Worm (Caenorhabditis elegans) whole organism, L4 larva: ENCODE measurements around the gene unc-8.

Experiments
- F10B5.3 ChIP-seq: sonication (generic microtip); optimal IDR thresholded peaks from 2 replicates; lab custom pipeline; 2016; ENCODE audit warnings: mild to moderate bottlenecking, missing genetic modification characterization, missing compliant biosample characterization
- F37D6.2 ChIP-seq: sonication (generic microtip); optimal IDR thresholded peaks from 2 replicates; lab custom pipeline; 2016; ENCODE audit warnings: mild to moderate bottlenecking, missing genetic modification characterization, missing compliant biosample characterization
- T20F7.1 ChIP-seq: fragments of 200-800 bp; sonication (Bioruptor generic); optimal IDR thresholded peaks from 2 replicates; lab custom pipeline; 2018; ENCODE audit warnings: mild to moderate bottlenecking, missing genetic modification characterization, missing compliant biosample characterization
- ZK546.5 ChIP-seq, 2 experiments: sonication (generic microtip); optimal IDR thresholded peaks; 2 replicates each; lab custom pipeline; 2017; ENCODE audit warnings: missing biosample characterization in 2 of 2, missing genetic modification characterization in 2 of 2
- aha-1 ChIP-seq: fragments of 150-350 bp; peaks from one replicate; lab custom pipeline; 2014; ENCODE audit warnings: missing biosample characterization, missing genetic modification characterization
- ceh-28 ChIP-seq: fragments of 150-350 bp; optimal IDR thresholded peaks from 2 replicates; lab custom pipeline; 2014; ENCODE audit warnings: missing biosample characterization, missing genetic modification reagents, missing genetic modification characterization
- ceh-44 ChIP-seq: fragments of 200-800 bp; sonication (Bioruptor generic); IDR thresholded peaks from 2 replicates; pipeline ENCODE4 v1.3.6; 2022; ENCODE audit warnings: missing genetic modification reagents, missing genetic modification characterization, missing compliant biosample characterization
- ceh-62 ChIP-seq: sonication (generic microtip); optimal IDR thresholded peaks from 2 replicates; lab custom pipeline; 2017; ENCODE audit warnings: missing biosample characterization, missing genetic modification characterization
- cey-2 ChIP-seq: sonication (generic microtip); optimal IDR thresholded peaks from 3 replicates; lab custom pipeline; 2017; ENCODE audit warnings: missing genetic modification characterization, mild to moderate bottlenecking, missing compliant biosample characterization, antibody characterized with exemption, borderline replicate concordance; ENCODE audit not compliant: insufficient read depth
- daf-12 ChIP-seq: fragments of 150-350 bp; optimal IDR thresholded peaks from 2 replicates; lab custom pipeline; 2014; ENCODE audit warnings: missing biosample characterization, missing genetic modification reagents, missing genetic modification characterization
- dmd-6 ChIP-seq: fragments of 200-800 bp; sonication (Bioruptor generic); IDR thresholded peaks from 2 replicates; pipeline ENCODE4 v1.3.6; 2022; ENCODE audit warnings: missing genetic modification reagents, missing genetic modification characterization, missing compliant biosample characterization
- dpl-1 ChIP-seq: fragments of 150-350 bp; optimal IDR thresholded peaks from 2 replicates; lab custom pipeline; 2014; ENCODE audit warnings: missing biosample characterization, missing genetic modification reagents, missing genetic modification characterization
- duxl-1 ChIP-seq: sonication (generic microtip); optimal IDR thresholded peaks from 2 replicates; lab custom pipeline; 2016; ENCODE audit warnings: mild to moderate bottlenecking, missing genetic modification characterization, moderate library complexity, missing compliant biosample characterization; ENCODE audit not compliant: poor library complexity
- egl-27 ChIP-seq: sonication (generic microtip); optimal IDR thresholded peaks from 3 replicates; lab custom pipeline; 2017; ENCODE audit warnings: missing biosample characterization, missing genetic modification reagents, missing genetic modification characterization
- fos-1 ChIP-seq: fragments of 150-350 bp; optimal IDR thresholded peaks from 2 replicates; lab custom pipeline; 2014; ENCODE audit warnings: missing biosample characterization, missing genetic modification characterization
- hif-1 ChIP-seq, 2 experiments: sonication (generic microtip); optimal IDR thresholded peaks; 2 replicates each; lab custom pipeline; 2016 to 2017; ENCODE audit warnings: missing compliant biosample characterization in 2 of 2, missing genetic modification characterization in 2 of 2, missing genetic modification reagents in 2 of 2, missing genotype in 2 of 2, mild to moderate bottlenecking in 1 of 2
- hlh-11 ChIP-seq: fragments of 200-800 bp; sonication (Bioruptor generic); optimal IDR thresholded peaks from 2 replicates; lab custom pipeline; 2018; ENCODE audit warnings: mild to moderate bottlenecking, missing genetic modification characterization, missing compliant biosample characterization
- hmg-1.1 ChIP-seq: fragments of 200-800 bp; sonication (Bioruptor generic); IDR thresholded peaks from 2 replicates; pipeline ENCODE4 v1.3.6; 2022; ENCODE audit warnings: missing genetic modification reagents, missing genetic modification characterization, missing compliant biosample characterization
- jun-1 ChIP-seq: fragments of 150-350 bp; optimal IDR thresholded peaks from 2 replicates; lab custom pipeline; 2014; ENCODE audit warnings: missing biosample characterization, missing genetic modification reagents, missing genetic modification characterization
- lim-7 ChIP-seq: fragments of 200-800 bp; sonication (Bioruptor generic); IDR thresholded peaks from 2 replicates; pipeline ENCODE4 v1.3.6; 2022; ENCODE audit warnings: missing genetic modification characterization, missing compliant biosample characterization
- lin-1 ChIP-seq: fragments of 200-800 bp; sonication (Bioruptor generic); IDR thresholded peaks from 2 replicates; pipeline ENCODE4 v1.3.6; 2022; ENCODE audit warnings: missing genetic modification reagents, missing genetic modification characterization, missing compliant biosample characterization
- lin-13 ChIP-seq: fragments of 150-350 bp; optimal IDR thresholded peaks from 2 replicates; lab custom pipeline; 2014; ENCODE audit warnings: missing biosample characterization, missing genetic modification reagents, missing genetic modification characterization
- lin-38 ChIP-seq: fragments of 200-800 bp; sonication (Bioruptor generic); IDR thresholded peaks from 2 replicates; pipeline ENCODE4 v1.3.6; 2022; ENCODE audit warnings: missing genetic modification reagents, missing genetic modification characterization, missing compliant biosample characterization
- lin-39 ChIP-seq: fragments of 150-350 bp; optimal IDR thresholded peaks from 2 replicates; lab custom pipeline; 2014; ENCODE audit warnings: missing biosample characterization, missing genetic modification reagents, missing genetic modification characterization
- madf-9 ChIP-seq: fragments of 200-800 bp; sonication (Bioruptor generic); conservative IDR thresholded peaks from 2 replicates; pipeline ENCODE4 v1.3.6; 2022; ENCODE audit warnings: missing genetic modification reagents, missing genetic modification characterization, missing compliant biosample characterization
- mdl-1 ChIP-seq, 2 experiments: fragments of 150-350 bp in 1 of 2; sonication (generic microtip) in 1 of 2; optimal IDR thresholded peaks; 2 replicates each; lab custom pipeline; 2014 to 2017; ENCODE audit warnings: missing biosample characterization in 2 of 2, missing genetic modification characterization in 2 of 2
- mdt-29 ChIP-seq: fragments of 200-800 bp; sonication (Bioruptor generic); IDR thresholded peaks from 2 replicates; pipeline ENCODE4 v1.3.6; 2022; ENCODE audit warnings: missing genetic modification reagents, missing genetic modification characterization, missing compliant biosample characterization
- mxl-3 ChIP-seq: fragments of 200-800 bp; sonication (Bioruptor generic); optimal IDR thresholded peaks from 2 replicates; lab custom pipeline; 2018; ENCODE audit warnings: mild to moderate bottlenecking, missing genetic modification characterization, missing compliant biosample characterization
- nhr-102 ChIP-seq: sonication (generic microtip); optimal IDR thresholded peaks from 2 replicates; lab custom pipeline; 2016; ENCODE audit warnings: mild to moderate bottlenecking, missing genetic modification characterization, moderate library complexity, missing compliant biosample characterization
- nhr-111 ChIP-seq: fragments of 200-800 bp; sonication (Bioruptor generic); optimal IDR thresholded peaks from 2 replicates; lab custom pipeline; 2018; ENCODE audit warnings: mild to moderate bottlenecking, missing genetic modification characterization, missing compliant biosample characterization
- nhr-25 ChIP-seq: sonication (generic microtip); optimal IDR thresholded peaks from 2 replicates; lab custom pipeline; 2017; ENCODE audit warnings: missing genetic modification characterization, mild to moderate bottlenecking, missing compliant biosample characterization, antibody characterized with exemption, moderate library complexity, borderline replicate concordance; ENCODE audit not compliant: insufficient read depth
- nhr-28 ChIP-seq: fragments of 150-350 bp; optimal IDR thresholded peaks from 2 replicates; lab custom pipeline; 2014; ENCODE audit warnings: missing biosample characterization, missing genetic modification characterization
- nhr-42 ChIP-seq: fragments of 200-800 bp; sonication (Bioruptor generic); IDR thresholded peaks from 2 replicates; pipeline ENCODE4 v1.3.6; 2022; ENCODE audit warnings: missing genetic modification characterization, missing compliant biosample characterization
- nhr-48 ChIP-seq: sonication (generic microtip); optimal IDR thresholded peaks from 2 replicates; lab custom pipeline; 2016; ENCODE audit warnings: mild to moderate bottlenecking, missing genetic modification characterization, missing compliant biosample characterization
- nhr-6 ChIP-seq: fragments of 150-350 bp; optimal IDR thresholded peaks from 2 replicates; lab custom pipeline; 2014; ENCODE audit warnings: missing biosample characterization, missing genetic modification characterization
- php-3 ChIP-seq: fragments of 200-800 bp; sonication (Bioruptor generic); IDR thresholded peaks from 2 replicates; pipeline ENCODE4 v1.3.6; 2022; ENCODE audit warnings: missing genetic modification reagents, missing genetic modification characterization, missing compliant biosample characterization
- saeg-2 ChIP-seq: fragments of 200-800 bp; sonication (Bioruptor generic); IDR thresholded peaks from 2 replicates; pipeline ENCODE4 v1.3.6; 2022; ENCODE audit warnings: missing genetic modification reagents, missing genetic modification characterization, missing compliant biosample characterization
- sdz-12 ChIP-seq: fragments of 200-800 bp; sonication (Bioruptor generic); optimal IDR thresholded peaks from 2 replicates; lab custom pipeline; 2018; ENCODE audit warnings: mild to moderate bottlenecking, missing genetic modification characterization, missing compliant biosample characterization
- skn-1 ChIP-seq: fragments of 150-350 bp; optimal IDR thresholded peaks from 2 replicates; lab custom pipeline; 2014; ENCODE audit warnings: missing biosample characterization, missing genetic modification characterization
- snpc-4 ChIP-seq: fragments of 150-350 bp; optimal IDR thresholded peaks from 2 replicates; lab custom pipeline; 2014; ENCODE audit warnings: missing biosample characterization, missing genetic modification characterization
- unc-62 ChIP-seq, 3 experiments: fragments of 150-350 bp in 1 of 3; sonication (generic microtip); optimal IDR thresholded peaks in 2 of 3; peaks in 1 of 3; 1 replicate in 1 of 3; 2 replicates in 2 of 3; lab custom pipeline; 2014 to 2017; ENCODE audit warnings: missing biosample characterization in 3 of 3, missing genetic modification characterization in 3 of 3, missing genetic modification reagents in 3 of 3, missing genotype in 1 of 3
- vab-7 ChIP-seq: fragments of 200-800 bp; sonication (Bioruptor generic); IDR thresholded peaks from 2 replicates; pipeline ENCODE4 v1.3.6; 2022; ENCODE audit warnings: missing genetic modification reagents, missing genetic modification characterization, missing compliant biosample characterization
- zag-1 ChIP-seq: fragments of 150-350 bp; optimal IDR thresholded peaks from 2 replicates; lab custom pipeline; 2014; ENCODE audit warnings: missing biosample characterization, missing genetic modification characterization
- zip-11 ChIP-seq: fragments of 200-800 bp; sonication (Bioruptor generic); IDR thresholded peaks from 2 replicates; pipeline ENCODE4 v1.3.6; 2022; ENCODE audit warnings: missing genetic modification characterization, missing compliant biosample characterization
- zip-2 ChIP-seq: fragments of 150-350 bp; optimal IDR thresholded peaks from 2 replicates; lab custom pipeline; 2014; ENCODE audit warnings: missing biosample characterization, missing genetic modification characterization
- ztf-11 ChIP-seq: fragments of 150-350 bp; optimal IDR thresholded peaks from 2 replicates; lab custom pipeline; 2014; ENCODE audit warnings: missing biosample characterization, missing genetic modification characterization
- ztf-7 ChIP-seq: fragments of 150-350 bp; optimal IDR thresholded peaks from 2 replicates; lab custom pipeline; 2014; ENCODE audit warnings: missing biosample characterization, missing genetic modification characterization

The unc-8 gene

DNA sequence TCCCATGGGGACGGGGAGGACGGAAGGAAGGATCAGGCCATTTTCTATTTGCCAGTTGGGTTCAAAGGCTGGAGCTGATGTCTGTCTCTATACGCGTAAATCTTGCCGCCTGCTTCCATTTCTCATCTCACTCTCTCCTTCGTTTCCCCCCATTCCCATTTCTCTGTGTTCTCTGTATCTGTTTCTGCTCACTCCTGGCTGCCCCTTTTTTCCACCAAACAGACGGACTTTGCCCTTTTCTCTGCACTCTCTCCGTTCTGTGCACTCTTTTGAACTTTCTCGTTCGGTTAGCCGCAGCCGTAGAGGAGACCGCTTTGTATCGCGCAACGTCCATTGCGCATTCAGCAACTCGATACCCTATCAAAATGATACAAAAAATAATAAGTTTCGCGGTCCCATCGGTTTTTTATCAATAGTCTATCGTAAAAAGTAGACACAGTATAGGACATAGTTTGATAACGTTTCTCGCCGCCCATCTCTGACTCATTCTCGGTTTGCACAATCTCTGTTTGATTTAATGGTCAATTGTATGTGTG, 38.5 kb downstream of the unc-8 start (continued):
- TF ChIP-seq nhr-28 (tag; lab: Kevin White, UChicago) (peak; percentile 89), hmg-1.1 (peak; percentile 80), unc-62 (GFP tag; optimal IDR thresholded peaks at IDR 0.05 in 1 of 2; lab: Kevin White, UChicago) (peak in 1 of 2 experiments; percentile 63), unc-62 (tag; optimal IDR thresholded peaks at IDR 0.05; lab: Kevin White, UChicago) (no peak), aha-1 (tag; lab: Kevin White, UChicago) (peak; percentile 28), php-3 (peak; percentile 62; the same call in 1 of the 2 replicates), madf-9 (GFP tag; lab: Robert Waterston, UW) (0 out of 2 replicates have a peak, but pooled peaks have one; percentile 22), dmd-6 (GFP tag; lab: Robert Waterston, UW) (peak; percentile 69; the same call in 1 of the 2 replicates), lim-7 (0 out of 2 replicates have a peak, but pooled peaks have one; percentile 27), skn-1 (tag; lab: Kevin White, UChicago) (no peak)

DNA sequence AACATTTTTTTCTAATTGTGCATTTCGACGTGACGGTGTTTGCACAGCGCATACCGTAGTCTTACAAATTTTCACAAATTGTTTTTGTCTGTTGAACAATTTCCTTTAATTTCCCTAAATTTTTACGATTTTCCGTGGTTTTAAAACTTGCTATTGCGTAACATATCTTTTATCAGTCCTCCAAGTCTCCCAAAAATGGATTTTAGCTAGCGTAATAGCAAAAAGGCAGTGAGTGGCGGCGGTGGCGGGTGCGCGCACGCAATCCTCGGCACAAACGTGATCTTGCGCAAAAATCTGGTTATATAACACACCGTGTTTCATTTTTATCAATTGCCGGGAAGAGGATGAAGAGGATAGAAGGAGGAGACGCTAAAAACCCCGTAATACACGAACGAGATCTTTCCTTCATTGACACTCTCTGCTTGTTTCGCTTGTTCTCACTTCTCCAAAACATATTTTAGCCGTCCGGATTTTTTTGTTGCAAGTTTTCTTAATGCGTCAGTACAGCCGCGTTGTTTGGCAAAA, 39.4 kb downstream of the unc-8 start:
- TF ChIP-seq mxl-3 (GFP tag; lab: Kevin White, UChicago) (peak; percentile 52), sdz-12 (GFP tag; lab: Kevin White, UChicago) (no peak), aha-1 (tag; lab: Kevin White, UChicago) (no peak), nhr-48 (tag; lab: Kevin White, UChicago) (peak; percentile 31), egl-27 (tag; lab: Kevin White, UChicago) (no peak), ztf-11 (tag; lab: Kevin White, UChicago) (no peak), vab-7 (GFP tag; lab: Robert Waterston, UW) (no peak), nhr-28 (tag; lab: Kevin White, UChicago) (no peak), snpc-4 (tag; lab: Kevin White, UChicago) (no peak), lin-1 (GFP tag; lab: Robert Waterston, UW) (no peak), F37D6.2 (tag; lab: Kevin White, UChicago) (no peak), ceh-28 (tag; lab: Kevin White, UChicago) (no peak), ztf-7 (no peak), duxl-1 (tag; lab: Kevin White, UChicago) (no peak), nhr-42 (GFP tag; lab: Robert Waterston, UW) (no peak), fos-1 (tag; lab: Kevin White, UChicago) (no peak), nhr-6 (no peak), jun-1 (tag; lab: Kevin White, UChicago) (no peak), lin-39 (no peak), saeg-2 (GFP tag; lab: Robert Waterston, UW) (no peak), dmd-6 (GFP tag; lab: Robert Waterston, UW) (no peak), cey-2 (tag; lab: Kevin White, UChicago) (no peak), nhr-111 (GFP tag; lab: Kevin White, UChicago) (no peak), hif-1 (tag; optimal IDR thresholded peaks at IDR 0.05; lab: Kevin White, UChicago) (no peak), F10B5.3 (tag; lab: Kevin White, UChicago) (no peak), hlh-11 (tag; lab: Kevin White, UChicago) (peak; percentile 20), mdl-1 (tag; optimal IDR thresholded peaks at IDR 0.05; lab: Kevin White, UChicago) (no peak), dpl-1 (GFP tag; lab: Kevin White, UChicago) (no peak), zag-1 (no peak), T20F7.1 (GFP tag; lab: Kevin White, UChicago) (no peak), ceh-62 (no peak), zip-2 (tag; lab: Kevin White, UChicago) (no peak), daf-12 (no peak), unc-62 (GFP tag; optimal IDR thresholded peaks at IDR 0.05 in 1 of 2; lab: Kevin White, UChicago) (peak in 1 of 2 experiments; percentile 17), unc-62 (tag; optimal IDR thresholded peaks at IDR 0.05; lab: Kevin White, UChicago) (no peak), mdt-29 (GFP tag; lab: Robert Waterston, UW) (no peak), ZK546.5 (tag; optimal IDR thresholded peaks at IDR 0.05; lab: Kevin White, UChicago) (no peak), lim-7 (no peak), ceh-44 (GFP tag; lab: Robert Waterston, UW) (no peak), lin-38 (GFP tag; lab: Robert Waterston, UW) (no peak), nhr-25 (tag; lab: Kevin White, UChicago) (no peak), zip-11 (no peak), lin-13 (GFP tag; lab: Kevin White, UChicago) (no peak), nhr-102 (tag; lab: Kevin White, UChicago) (no peak), skn-1 (tag; lab: Kevin White, UChicago) (no peak)
